Worm (Caenorhabditis elegans): ENCODE data around the gene tes-1.

The tes-1 gene

ce11 chrIV:7439377-7439776 is 11.9 kb downstream of the tes-1 start:
- TF ChIP-seq skn-1 (tag; optimal IDR thresholded peaks at IDR 0.05) (no peak), snpc-4 (tag; optimal IDR thresholded peaks at IDR 0.05) (no peak), jun-1 (tag; optimal IDR thresholded peaks at IDR 0.05) (no peak), fos-1 (tag; optimal IDR thresholded peaks at IDR 0.05) (no peak), ceh-16 (tag; optimal IDR thresholded peaks at IDR 0.05) (no peak), tbx-2 (tag; optimal IDR thresholded peaks at IDR 0.05) (no peak), hmg-11 (tag; optimal IDR thresholded peaks at IDR 0.05) (no peak), ceh-82 (tag; optimal IDR thresholded peaks at IDR 0.05) (no peak), pqm-1 (tag; optimal IDR thresholded peaks at IDR 0.05) (no peak), nfya-1 (tag; optimal IDR thresholded peaks at IDR 0.05; ENCODE audit: insufficient read depth) (no peak), fkh-2 (tag; optimal IDR thresholded peaks at IDR 0.05) (no peak), unc-62 (GFP tag; optimal IDR thresholded peaks at IDR 0.05) (no peak), nhr-43 (tag; optimal IDR thresholded peaks at IDR 0.05; ENCODE audit: poor library complexity, severe bottlenecking) (no peak), nhr-25 (tag; optimal IDR thresholded peaks at IDR 0.05) (no peak)

ce11 chrIV:7433858-7434257 is 17.4 kb downstream of the tes-1 start, which contains the start of gene B0496.11:
Gene B0496.11 (minus strand): TSS chrIV:7433958.
- TF ChIP-seq nfya-1 (tag; optimal IDR thresholded peaks at IDR 0.05; ENCODE audit: insufficient read depth), result no peak
- no peak for TF ChIP-seq nhr-23 (tag; optimal IDR thresholded peaks at IDR 0.05)
- no peak for TF ChIP-seq fos-1 (tag; optimal IDR thresholded peaks at IDR 0.05)
- no peak for TF ChIP-seq lin-15B (tag; optimal IDR thresholded peaks at IDR 0.05)
- TF ChIP-seq lin-39 (tag; optimal IDR thresholded peaks at IDR 0.05), result no peak
- no peak for TF ChIP-seq ZK546.5 (tag; optimal IDR thresholded peaks at IDR 0.05)
- TF ChIP-seq jun-1 (tag; optimal IDR thresholded peaks at IDR 0.05), result no peak
- no peak for TF ChIP-seq eor-1 (tag; optimal IDR thresholded peaks at IDR 0.05)

- no peak for TF ChIP-seq unc-62 (GFP tag; optimal IDR thresholded peaks at IDR 0.05)
- TF ChIP-seq ztf-4 (tag; optimal IDR thresholded peaks at IDR 0.05), result no peak
- TF ChIP-seq snpc-4 (tag; optimal IDR thresholded peaks at IDR 0.05), result no peak
- no peak for TF ChIP-seq nhr-77 (tag; optimal IDR thresholded peaks at IDR 0.05)
- TF ChIP-seq egl-27 (tag; optimal IDR thresholded peaks at IDR 0.05), result no peak
- no peak for TF ChIP-seq sea-2 (GFP tag; optimal IDR thresholded peaks at IDR 0.05)
- no peak for TF ChIP-seq nhr-237 (tag; optimal IDR thresholded peaks at IDR 0.05)
- no peak for TF ChIP-seq fkh-10 (GFP tag; optimal IDR thresholded peaks at IDR 0.05)
- TF ChIP-seq fos-1 (tag; optimal IDR thresholded peaks at IDR 0.05), result no peak
- no peak for TF ChIP-seq ceh-28 (tag; optimal IDR thresholded peaks at IDR 0.05)
- no peak for TF ChIP-seq daf-12 (tag; optimal IDR thresholded peaks at IDR 0.05)
- TF ChIP-seq ceh-9 (tag; optimal IDR thresholded peaks at IDR 0.05), result no peak
- no peak for TF ChIP-seq nhr-43 (tag; optimal IDR thresholded peaks at IDR 0.05; ENCODE audit: poor library complexity, severe bottlenecking)
- no peak for TF ChIP-seq R02D3.7 (tag; optimal IDR thresholded peaks at IDR 0.05)
- TF ChIP-seq egl-5 (tag; optimal IDR thresholded peaks at IDR 0.05), result no peak
- no peak for TF ChIP-seq nhr-12 (tag; optimal IDR thresholded peaks at IDR 0.05)
- no peak for TF ChIP-seq skn-1 (tag; optimal IDR thresholded peaks at IDR 0.05)
These were observed 22.2 kb downstream of the tes-1 start for ce11 chrIV:7428998-7429397.

DNA sequence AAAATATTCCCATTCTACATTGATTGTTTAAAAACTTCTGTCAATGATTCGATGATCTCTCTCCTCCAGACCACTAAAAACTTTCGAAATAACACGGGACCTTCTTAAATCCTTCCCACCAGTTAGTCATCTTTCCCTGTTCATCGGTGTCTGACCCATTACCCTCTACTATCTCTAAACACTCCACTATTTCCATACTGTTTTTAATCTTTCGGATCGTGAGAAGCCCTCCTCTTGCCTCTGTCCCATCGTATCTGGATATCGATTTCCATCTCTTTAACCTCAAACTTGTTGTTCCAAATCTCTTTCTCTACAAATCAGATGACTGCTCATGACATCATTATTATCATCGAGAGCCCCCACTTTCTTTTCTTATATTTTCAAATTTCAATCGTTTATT is 22.9 kb downstream of the tes-1 start:
- TF ChIP-seq ceh-16 (tag; optimal IDR thresholded peaks at IDR 0.05) (no peak), aly-2 (tag; optimal IDR thresholded peaks at IDR 0.05) (no peak), nhr-12 (tag; optimal IDR thresholded peaks at IDR 0.05) (no peak), unc-62 (GFP tag; optimal IDR thresholded peaks at IDR 0.05) (no peak), nfya-1 (tag; optimal IDR thresholded peaks at IDR 0.05; ENCODE audit: insufficient read depth) (no peak), nhr-23 (tag; optimal IDR thresholded peaks at IDR 0.05) (no peak), daf-12 (tag; optimal IDR thresholded peaks at IDR 0.05) (no peak), unc-39 (tag; optimal IDR thresholded peaks at IDR 0.05) (no peak), snpc-4 (tag; optimal IDR thresholded peaks at IDR 0.05) (no peak), nhr-28 (tag; optimal IDR thresholded peaks at IDR 0.05) (no peak), elt-1 (tag; optimal IDR thresholded peaks at IDR 0.05) (no peak), nhr-237 (tag; optimal IDR thresholded peaks at IDR 0.05) (no peak), lin-39 (tag; optimal IDR thresholded peaks at IDR 0.05) (no peak), jun-1 (tag; optimal IDR thresholded peaks at IDR 0.05) (no peak), elt-2 (tag; optimal IDR thresholded peaks at IDR 0.05) (no peak), nhr-11 (tag; optimal IDR thresholded peaks at IDR 0.05) (no peak)

All from whole organism, L3 larva.